Fruit fly (Drosophila melanogaster): Measurements from ENCODE around the gene Rab11.

The Rab11 gene

DNA sequence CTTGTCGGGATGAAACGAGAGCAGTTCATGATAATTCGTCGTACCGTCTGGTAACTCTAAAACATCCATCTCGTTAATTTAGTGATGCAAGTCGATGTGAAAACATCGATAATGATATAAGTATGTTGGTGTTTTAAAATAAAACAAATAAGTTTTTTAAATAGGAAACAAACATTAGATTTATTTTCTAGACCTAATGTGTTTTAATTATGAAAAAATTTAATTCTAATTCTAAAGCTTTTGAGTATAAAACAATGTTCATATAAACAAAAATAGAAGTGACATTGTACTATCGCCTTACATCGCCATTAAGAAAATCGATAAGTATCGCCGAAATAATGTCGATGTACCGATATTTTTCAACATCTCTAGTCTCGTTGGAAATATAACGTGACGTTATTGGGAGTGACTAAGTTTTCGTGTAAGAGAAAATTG, at the start of gene Rab11:
Gene Rab11, plus strand, starts transcription at position 363 of the 435 bp plus-strand sequence.
- peak; percentile 76 for TF ChIP-seq noc (tag; optimal IDR thresholded peaks at IDR 0.05)

DNA sequence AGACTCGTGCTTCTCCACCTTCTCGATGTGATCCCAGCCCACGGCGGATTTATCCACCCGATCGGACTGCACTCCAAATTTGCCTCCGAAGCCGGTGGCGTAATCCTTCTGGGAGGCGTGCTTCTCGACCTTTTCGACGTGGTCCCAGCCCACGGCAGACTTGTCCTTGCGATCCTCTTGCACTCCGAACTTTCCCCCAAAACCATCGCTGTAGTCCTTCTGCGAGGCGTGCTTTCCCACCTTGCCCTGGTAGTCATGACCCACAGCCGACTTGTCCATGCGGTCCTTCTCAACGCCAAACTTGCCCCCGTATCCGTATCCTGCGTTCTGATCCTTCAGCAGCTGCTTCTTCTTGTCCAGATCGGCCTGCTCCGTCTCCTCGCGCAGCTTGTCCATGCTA, 47.8 kb upstream of the Rab11 start:
- no peak for TF ChIP-seq noc (tag; optimal IDR thresholded peaks at IDR 0.05)

DNA sequence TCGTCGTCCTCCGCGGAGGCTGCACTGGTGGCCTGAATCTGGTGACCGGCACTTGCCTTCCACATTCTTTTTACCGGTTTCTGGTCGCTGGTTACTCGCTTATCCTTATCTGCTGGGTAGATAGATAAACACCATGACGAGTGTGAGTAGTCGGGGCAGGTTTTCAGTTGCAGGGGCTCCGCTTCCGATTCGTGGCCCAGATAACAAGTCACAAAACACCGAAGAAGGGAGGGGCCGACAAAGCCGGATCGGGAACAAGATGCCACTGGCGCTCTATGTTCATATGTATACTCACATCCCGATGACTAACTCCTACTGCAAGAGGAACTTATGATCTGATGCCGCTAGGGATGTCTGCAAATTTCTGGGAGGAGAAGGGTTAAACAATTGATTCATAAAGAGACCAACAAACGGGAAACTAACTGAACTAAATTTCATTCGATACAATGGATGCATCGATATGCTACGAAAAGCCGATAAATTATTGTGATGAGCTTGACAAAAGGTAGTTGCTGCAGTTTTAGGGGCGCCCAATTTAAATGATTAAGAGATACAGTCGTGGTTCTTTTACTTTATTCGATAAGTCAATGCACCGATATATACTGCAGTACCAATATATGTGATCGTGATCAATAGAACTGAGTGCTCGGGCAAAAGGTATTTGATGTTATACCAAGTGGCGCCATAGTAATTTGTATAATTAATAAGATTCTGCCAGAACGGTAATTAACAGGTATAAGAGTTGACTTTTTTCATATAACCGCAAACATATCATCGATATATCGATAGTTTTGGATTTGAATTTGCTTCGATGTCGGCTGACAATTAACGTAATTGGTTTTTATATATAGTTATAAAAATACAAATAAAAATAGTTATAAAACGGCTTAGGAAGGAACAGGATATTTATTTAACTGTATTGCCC, 46.9 kb upstream of the Rab11 start, which contains the start of gene Cortactin:
Gene Cortactin, minus strand, starts transcription at position 472 of the 925 bp plus-strand sequence.
- TF ChIP-seq noc (tag; optimal IDR thresholded peaks at IDR 0.05) = peak; percentile 9

dm6 chr3R:21065010-21065695, 46.1 kb upstream of the Rab11 start, which contains the start of gene AnxB9:
Gene AnxB9, plus strand, starts transcription at chr3R:21065241.
- TF ChIP-seq noc (tag; optimal IDR thresholded peaks at IDR 0.05) = peak; percentile 60

- no peak for TF ChIP-seq noc (tag; optimal IDR thresholded peaks at IDR 0.05)
These were observed 45.5 kb upstream of the Rab11 start for dm6 chr3R:21065696-21066080.

DNA sequence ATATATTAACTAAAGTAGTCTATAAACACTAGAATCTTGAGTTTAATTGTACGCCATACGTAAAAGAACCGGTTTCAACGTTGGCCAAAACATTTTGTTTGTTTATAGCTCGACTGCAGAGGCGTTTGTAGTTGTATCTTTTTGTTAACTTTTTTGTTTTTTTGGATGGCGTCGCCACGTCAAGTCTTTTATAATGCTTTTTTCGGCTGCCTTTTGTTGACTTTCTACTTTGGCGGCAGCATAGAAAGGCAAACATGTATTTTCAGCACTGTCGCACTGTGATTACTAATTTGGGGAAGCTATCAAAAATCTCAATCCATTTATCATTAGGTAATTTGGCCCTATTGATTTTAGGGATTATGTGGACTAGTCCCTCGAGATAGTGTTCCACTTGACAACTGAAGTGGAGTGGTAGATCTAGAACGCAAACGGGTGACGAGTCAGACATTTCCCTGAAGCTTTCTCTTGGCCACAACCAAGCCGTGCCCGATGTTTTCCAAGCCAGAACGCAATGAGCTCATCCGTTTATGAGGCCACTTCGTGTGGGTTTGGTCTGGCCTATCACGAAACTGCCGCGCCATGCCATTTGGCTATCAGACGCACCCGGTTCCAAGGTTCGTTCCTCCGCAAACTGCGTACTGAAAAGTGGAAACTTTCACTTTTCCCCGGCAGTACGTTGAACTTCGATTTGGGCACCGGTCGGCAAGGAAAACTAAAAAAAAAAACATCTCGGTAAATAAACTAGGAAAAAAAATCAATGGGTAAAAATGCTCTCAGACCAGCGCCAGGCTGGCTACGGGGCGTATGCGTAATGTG, 44.5 kb upstream of the Rab11 start:
- no peak for TF ChIP-seq noc (tag; optimal IDR thresholded peaks at IDR 0.05)

DNA sequence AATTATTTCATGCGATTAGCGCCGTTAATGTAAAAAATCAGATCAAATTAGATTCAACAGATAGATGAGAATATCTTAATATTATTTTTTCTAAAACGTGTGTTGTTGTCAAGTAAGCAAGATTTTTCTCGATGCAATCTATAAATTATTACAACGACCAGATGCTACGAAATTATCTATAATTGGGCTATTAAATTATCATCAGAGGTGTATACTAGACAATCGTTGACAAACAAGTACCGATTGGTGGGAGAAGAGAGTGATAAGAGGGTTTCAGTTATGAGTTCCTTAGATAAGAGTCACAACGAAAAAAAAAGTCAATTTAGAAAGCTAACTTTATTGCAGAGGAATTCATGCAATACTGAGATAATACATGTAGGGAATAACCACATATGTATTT, 43.7 kb upstream of the Rab11 start:
- TF ChIP-seq noc (tag; optimal IDR thresholded peaks at IDR 0.05) = no peak

- no peak for TF ChIP-seq noc (tag; optimal IDR thresholded peaks at IDR 0.05)
These were observed 41.5 kb upstream of the Rab11 start for dm6 chr3R:21069742-21070141.

- TF ChIP-seq noc (tag; optimal IDR thresholded peaks at IDR 0.05) = no peak
These were observed 39.9 kb upstream of the Rab11 start for dm6 chr3R:21071312-21071711.

dm6 chr3R:21071943-21072500, 39.2 kb upstream of the Rab11 start:
- peak; percentile 53 for TF ChIP-seq noc (tag; optimal IDR thresholded peaks at IDR 0.05)

- TF ChIP-seq noc (tag; optimal IDR thresholded peaks at IDR 0.05) = no peak
These were observed 38.1 kb upstream of the Rab11 start, which contains the start of gene r-l for dm6 chr3R:21073141-21073540. Gene r-l, minus strand, starts transcription at chr3R:21073319.

- TF ChIP-seq noc (tag; optimal IDR thresholded peaks at IDR 0.05) = no peak
These were observed 37.5 kb upstream of the Rab11 start, which contains the start of gene dmrt93B for dm6 chr3R:21073707-21074106. Gene dmrt93B, plus strand, starts transcription at chr3R:21074007.

dm6 chr3R:21077577-21077976, 33.6 kb upstream of the Rab11 start:
- TF ChIP-seq noc (tag; optimal IDR thresholded peaks at IDR 0.05) = no peak

DNA sequence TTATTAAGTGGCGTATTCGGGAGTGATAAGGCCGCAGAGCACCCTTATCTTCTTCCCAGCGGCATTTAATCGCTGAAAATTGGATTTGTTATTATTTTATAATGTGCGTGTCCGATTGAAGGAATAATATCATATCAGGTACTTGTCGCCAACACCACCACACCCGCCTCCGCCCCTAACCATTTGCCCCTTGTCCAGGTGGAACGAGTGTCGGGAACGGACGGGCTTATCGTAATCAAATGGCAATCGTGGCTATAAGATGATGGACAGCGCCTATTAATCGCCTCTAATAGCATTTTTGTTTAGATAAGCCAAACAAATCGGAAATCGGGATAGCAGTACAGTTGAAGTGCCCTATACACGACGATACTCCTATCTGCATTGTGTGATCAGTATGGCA, 33.0 kb upstream of the Rab11 start:
- peak; percentile 24 for TF ChIP-seq noc (tag; optimal IDR thresholded peaks at IDR 0.05)

- no peak for TF ChIP-seq noc (tag; optimal IDR thresholded peaks at IDR 0.05)
These were observed 32.2 kb upstream of the Rab11 start for dm6 chr3R:21078958-21079357.
